Worm (Caenorhabditis elegans): ENCODE results near the gene T24B8.4.

DNA sequence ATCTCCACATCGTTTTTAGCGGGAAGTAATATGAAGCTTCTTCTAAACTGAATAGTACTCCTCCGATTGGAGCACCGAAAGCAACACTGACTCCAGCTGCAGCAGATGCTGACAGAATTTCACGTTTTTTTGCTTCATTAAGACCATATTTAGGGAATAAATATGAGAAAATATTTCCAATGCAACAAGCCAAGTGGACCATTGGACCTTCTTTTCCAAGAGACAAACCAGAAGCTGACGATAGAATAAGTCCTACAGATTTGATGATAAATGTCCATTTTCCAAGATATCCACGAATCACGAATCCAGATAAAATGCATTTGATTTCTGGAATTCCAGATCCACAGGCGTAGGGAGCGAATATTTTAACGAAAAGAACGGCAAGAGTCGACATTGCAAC is 26.7 kb upstream of the T24B8.4 start:
- no peak for TF ChIP-seq dve-1 (tag; optimal IDR thresholded peaks at IDR 0.05)
- TF ChIP-seq fax-1 (tag; optimal IDR thresholded peaks at IDR 0.05), result no peak

Measured in whole organism, late embryonic.